Worm (Caenorhabditis elegans): ENCODE measurements around the gene cku-80.

cku-80 gene

DNA sequence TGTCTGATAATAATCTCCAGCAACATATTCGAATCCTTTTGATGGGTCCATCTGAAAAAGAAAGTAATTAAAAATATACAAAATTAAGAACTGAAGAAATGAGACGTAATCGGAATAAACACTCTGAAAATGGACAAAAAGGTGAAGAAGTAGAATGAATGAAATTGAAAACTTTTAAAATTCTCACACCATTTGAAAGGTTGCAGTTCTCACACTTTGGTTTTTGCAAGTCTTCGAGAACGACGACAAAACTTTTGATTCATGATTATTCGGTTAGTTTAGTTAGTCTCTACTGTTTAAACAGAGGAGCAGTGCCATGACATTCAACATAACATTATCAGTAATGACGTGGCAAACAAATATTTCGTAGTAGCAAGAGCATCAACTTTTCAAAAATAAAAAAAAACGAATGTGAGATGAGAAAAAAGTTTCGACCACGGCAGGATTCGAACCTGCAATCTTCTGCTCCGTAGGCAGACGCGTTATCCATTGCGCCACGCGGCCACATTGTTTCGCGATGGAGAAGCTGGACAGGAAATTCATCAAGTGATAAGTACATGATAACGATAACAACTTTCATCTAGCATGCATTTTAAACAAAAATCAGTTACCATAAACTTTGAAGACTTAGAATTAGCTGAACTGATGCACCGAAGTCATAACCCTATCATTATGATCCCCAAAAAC lies 30.4 kb downstream of the cku-80 start, which contains the start of gene ceh-43:
Gene ceh-43 (minus strand): TSS at position 51 of the 687 bp plus-strand sequence.
- TF ChIP-seq mec-3 (tag; optimal IDR thresholded peaks at IDR 0.05; ENCODE audit: borderline replicate concordance) (no peak), Y22D7AL.16 (tag; optimal IDR thresholded peaks at IDR 0.05) (no peak), ceh-6 (GFP tag; optimal IDR thresholded peaks at IDR 0.05) (no peak), pag-3 (tag; optimal IDR thresholded peaks at IDR 0.05; ENCODE audit: borderline replicate concordance) (no peak), ceh-48 (tag; optimal IDR thresholded peaks at IDR 0.05) (no peak), tbx-7 (tag; optimal IDR thresholded peaks at IDR 0.05) (no peak), unc-86 (tag; optimal IDR thresholded peaks at IDR 0.05) (no peak), sox-4 (tag; optimal IDR thresholded peaks at IDR 0.05) (no peak), fkh-6 (tag; optimal IDR thresholded peaks at IDR 0.05) (no peak), elt-4 (tag; optimal IDR thresholded peaks at IDR 0.05) (no peak)

DNA sequence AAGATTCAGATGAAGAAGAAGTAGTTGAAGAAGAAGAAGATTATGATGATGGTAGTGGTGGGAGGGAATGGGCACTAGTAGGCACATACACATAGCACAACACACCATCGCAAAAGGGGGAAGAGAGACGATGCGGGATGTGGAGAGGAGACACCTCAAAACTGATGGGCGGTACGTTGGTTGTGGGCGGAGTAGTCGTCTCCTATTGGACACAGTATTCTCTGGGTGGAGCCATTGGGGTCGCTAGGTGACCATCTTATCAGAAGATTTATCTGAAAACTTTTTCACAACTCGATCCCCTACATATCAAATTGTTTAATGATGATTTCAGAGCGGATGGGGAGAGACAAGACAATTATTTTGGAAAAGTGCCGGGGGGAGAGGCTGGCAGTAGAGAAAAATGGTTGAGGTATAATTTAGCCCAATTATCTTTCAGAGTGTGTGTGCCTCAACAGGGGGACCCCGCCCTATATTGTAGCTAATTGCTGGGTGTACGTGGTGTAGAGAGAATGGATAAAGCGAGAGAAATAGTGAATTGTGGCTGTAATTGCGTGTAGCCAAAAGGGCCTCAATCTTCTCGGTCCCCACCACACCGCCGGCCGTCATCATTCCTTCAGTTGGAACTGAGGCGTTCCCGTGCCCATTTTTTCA lies 31.2 kb downstream of the cku-80 start:
- TF ChIP-seq ceh-6 (GFP tag; optimal IDR thresholded peaks at IDR 0.05): no peak
- no peak for TF ChIP-seq ceh-18 (tag; optimal IDR thresholded peaks at IDR 0.05)
- no peak for TF ChIP-seq pag-3 (tag; optimal IDR thresholded peaks at IDR 0.05; ENCODE audit: borderline replicate concordance)
- TF ChIP-seq fkh-6 (tag; optimal IDR thresholded peaks at IDR 0.05): peak; percentile 40
- no peak for TF ChIP-seq che-1 (tag; optimal IDR thresholded peaks at IDR 0.05)
- TF ChIP-seq ceh-31 (tag; optimal IDR thresholded peaks at IDR 0.05): peak; percentile 79
- TF ChIP-seq ref-2 (tag; optimal IDR thresholded peaks at IDR 0.05): no peak
- TF ChIP-seq tbx-2 (tag; optimal IDR thresholded peaks at IDR 0.05): peak; percentile 11
- no peak for TF ChIP-seq K09A11.1 (tag; optimal IDR thresholded peaks at IDR 0.05; ENCODE audit: insufficient read depth)
- TF ChIP-seq nfya-1 (tag; optimal IDR thresholded peaks at IDR 0.05): peak; percentile 66
- TF ChIP-seq ceh-9 (tag; optimal IDR thresholded peaks at IDR 0.05): no peak
- no peak for TF ChIP-seq ceh-24 (tag; optimal IDR thresholded peaks at IDR 0.05)
- no peak for TF ChIP-seq T23F11.4 (GFP tag; optimal IDR thresholded peaks at IDR 0.05)

DNA sequence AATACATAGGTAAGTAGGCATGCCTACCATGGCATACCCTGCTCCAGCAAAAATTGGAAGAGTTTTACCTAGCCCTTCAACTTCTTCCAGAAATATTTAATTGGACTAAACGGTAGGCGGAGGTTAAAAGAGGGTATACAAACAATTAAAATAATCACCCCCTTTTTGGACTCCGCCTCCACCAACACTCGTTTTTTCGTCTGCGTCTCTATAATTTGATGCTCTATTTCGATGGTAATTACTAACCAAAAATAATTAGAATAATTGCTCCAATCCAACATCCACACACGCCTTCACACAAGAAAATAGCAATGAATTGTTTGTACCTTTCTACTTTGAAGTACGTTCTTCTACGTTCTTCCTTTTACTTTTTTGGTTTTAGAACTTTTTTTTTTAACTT lies 33.1 kb downstream of the cku-80 start:
- TF ChIP-seq fkh-6 (tag; optimal IDR thresholded peaks at IDR 0.05): no peak
- no peak for TF ChIP-seq C08G9.2 (tag; optimal IDR thresholded peaks at IDR 0.05)
- no peak for TF ChIP-seq dve-1 (tag; optimal IDR thresholded peaks at IDR 0.05)
- TF ChIP-seq pat-9 (tag; optimal IDR thresholded peaks at IDR 0.05): no peak
- TF ChIP-seq unc-42 (tag; optimal IDR thresholded peaks at IDR 0.05): no peak
- peak; percentile 66 for TF ChIP-seq ceh-31 (tag; optimal IDR thresholded peaks at IDR 0.05)
- no peak for TF ChIP-seq ceh-22 (tag; optimal IDR thresholded peaks at IDR 0.05)

DNA sequence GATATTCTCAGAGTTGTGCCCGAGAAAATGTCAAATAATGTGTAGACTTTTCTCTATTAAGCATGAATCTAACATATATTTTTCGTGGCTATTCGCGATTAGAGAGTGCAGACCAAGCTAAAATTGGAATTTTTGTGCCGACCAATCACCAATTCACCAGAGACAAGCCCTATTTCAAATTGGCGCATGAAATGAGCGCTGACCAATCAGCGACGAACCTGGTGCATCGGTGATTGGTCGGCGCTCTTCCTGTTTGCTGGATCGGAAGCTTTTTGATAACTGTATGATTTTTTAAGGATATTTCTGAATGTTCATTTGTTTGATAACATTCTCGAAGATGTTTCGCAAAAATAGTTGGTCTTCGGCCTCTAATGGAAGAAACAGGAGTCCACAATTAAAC lies 33.7 kb downstream of the cku-80 start:
- TF ChIP-seq ceh-19 (GFP tag; optimal IDR thresholded peaks at IDR 0.05) (no peak), rnt-1 (tag; optimal IDR thresholded peaks at IDR 0.05) (no peak), C08G9.2 (tag; optimal IDR thresholded peaks at IDR 0.05) (no peak), nfya-1 (tag; optimal IDR thresholded peaks at IDR 0.05) (peak; percentile 91), ceh-34 (tag; optimal IDR thresholded peaks at IDR 0.05) (no peak)

DNA sequence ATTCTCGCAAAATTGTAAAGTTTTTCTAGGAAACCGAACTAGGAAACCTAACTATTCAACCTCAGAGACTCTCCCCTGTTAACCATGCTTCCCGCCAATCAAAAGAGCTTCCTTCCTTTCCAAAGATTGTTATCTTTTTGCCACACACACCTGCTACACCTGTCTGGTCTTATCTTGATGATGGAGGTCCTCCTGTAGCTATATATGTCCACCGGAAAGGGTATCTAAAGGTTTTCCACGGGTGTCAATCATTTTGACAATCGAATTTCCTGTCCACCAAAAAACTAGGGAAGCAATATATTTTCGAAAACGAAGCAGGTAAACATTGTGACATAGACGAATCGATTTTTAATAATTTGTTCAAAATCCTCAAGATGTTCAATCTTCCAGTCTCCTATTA lies 34.1 kb downstream of the cku-80 start:
- TF ChIP-seq madf-2 (tag; optimal IDR thresholded peaks at IDR 0.05): no peak
- no peak for TF ChIP-seq pqm-1 (tag; optimal IDR thresholded peaks at IDR 0.05)
- TF ChIP-seq zip-5 (tag; optimal IDR thresholded peaks at IDR 0.05): no peak
- no peak for TF ChIP-seq ahr-1 (tag; optimal IDR thresholded peaks at IDR 0.05)
- no peak for TF ChIP-seq ceh-31 (tag; optimal IDR thresholded peaks at IDR 0.05)
- no peak for TF ChIP-seq tbx-7 (tag; optimal IDR thresholded peaks at IDR 0.05)
- TF ChIP-seq ttx-3 (tag; optimal IDR thresholded peaks at IDR 0.05): no peak
- no peak for TF ChIP-seq pha-4 (tag; optimal IDR thresholded peaks at IDR 0.05)
- no peak for TF ChIP-seq ztf-16 (tag; optimal IDR thresholded peaks at IDR 0.05)
- TF ChIP-seq dve-1 (tag; optimal IDR thresholded peaks at IDR 0.05): no peak
- no peak for TF ChIP-seq syd-9 (tag; optimal IDR thresholded peaks at IDR 0.05)
- no peak for TF ChIP-seq pax-1 (tag; optimal IDR thresholded peaks at IDR 0.05)
- no peak for TF ChIP-seq che-1 (tag; optimal IDR thresholded peaks at IDR 0.05)
- no peak for TF ChIP-seq hlh-8 (tag; optimal IDR thresholded peaks at IDR 0.05)
- TF ChIP-seq sox-2 (GFP tag; IDR thresholded peaks at IDR 0.05): no peak
- TF ChIP-seq tbx-2 (tag; optimal IDR thresholded peaks at IDR 0.05): no peak
- no peak for TF ChIP-seq ref-2 (tag; optimal IDR thresholded peaks at IDR 0.05)
- no peak for TF ChIP-seq K02D7.2 (tag; optimal IDR thresholded peaks at IDR 0.05)

Data from whole organism, late embryonic.